Fruit fly (Drosophila melanogaster): ENCODE results near the gene RagA-B.

Gene RagA-B

dm6 chr3R:8968837-8969236, 15.3 kb downstream of the RagA-B start:
- TF ChIP-seq usp (GFP tag; optimal IDR thresholded peaks at IDR 0.05) (no peak), pan (optimal IDR thresholded peaks at IDR 0.05) (no peak), CG8478 (optimal IDR thresholded peaks at IDR 0.05) (no peak), EcR (GFP tag; optimal IDR thresholded peaks at IDR 0.05) (no peak), Dll (optimal IDR thresholded peaks at IDR 0.05) (no peak), psq (optimal IDR thresholded peaks at IDR 0.05) (no peak)

DNA sequence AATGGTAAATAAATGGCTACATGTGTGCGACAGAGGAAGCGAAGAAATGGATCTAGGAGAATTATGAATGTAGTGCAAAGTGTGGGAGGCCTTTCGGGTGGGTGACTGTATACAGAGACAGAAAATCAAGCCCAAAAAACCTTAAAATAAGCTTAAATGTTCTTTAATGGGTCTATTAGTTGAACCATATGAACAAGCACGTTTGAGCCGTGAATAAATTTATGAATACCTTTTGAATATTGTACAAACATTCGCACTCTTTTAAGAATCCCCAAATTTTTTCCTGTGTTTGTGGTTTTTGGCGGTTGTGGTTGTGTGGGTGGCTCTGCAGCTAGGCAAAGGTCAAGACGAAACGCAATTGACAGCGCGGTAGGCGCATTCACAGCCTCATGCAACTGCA, 17.5 kb downstream of the RagA-B start:
- TF ChIP-seq CG8478 (optimal IDR thresholded peaks at IDR 0.05) = no peak
- TF ChIP-seq psq (optimal IDR thresholded peaks at IDR 0.05) = no peak
- TF ChIP-seq pan (optimal IDR thresholded peaks at IDR 0.05) = no peak
- no peak for TF ChIP-seq Dll (optimal IDR thresholded peaks at IDR 0.05)
- no peak for TF ChIP-seq EcR (GFP tag; optimal IDR thresholded peaks at IDR 0.05)
- TF ChIP-seq usp (GFP tag; optimal IDR thresholded peaks at IDR 0.05) = no peak

DNA sequence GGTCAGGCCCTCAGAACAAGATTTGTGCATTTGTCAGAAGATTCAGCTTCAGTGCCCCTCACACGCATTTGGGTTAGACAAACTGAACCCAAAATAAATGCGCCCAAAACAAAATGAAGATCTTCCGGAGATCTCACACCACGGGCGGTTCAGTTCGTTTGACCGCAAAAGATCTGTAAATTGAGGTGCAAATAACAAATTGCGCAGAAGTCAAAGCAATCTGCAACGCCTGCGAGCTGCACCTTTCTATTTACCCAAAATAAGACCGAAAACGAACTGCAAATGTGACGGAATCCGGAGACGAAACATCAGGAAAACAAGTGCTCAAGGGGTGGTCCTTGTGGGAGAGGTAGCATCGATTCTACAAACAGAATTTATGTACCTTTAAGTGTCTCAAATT, 18.6 kb downstream of the RagA-B start:
- TF ChIP-seq CG8478 (optimal IDR thresholded peaks at IDR 0.05) = no peak
- TF ChIP-seq usp (GFP tag; optimal IDR thresholded peaks at IDR 0.05) = no peak
- no peak for TF ChIP-seq pan (optimal IDR thresholded peaks at IDR 0.05)
- TF ChIP-seq Dll (optimal IDR thresholded peaks at IDR 0.05) = no peak
- no peak for TF ChIP-seq EcR (GFP tag; optimal IDR thresholded peaks at IDR 0.05)
- TF ChIP-seq psq (optimal IDR thresholded peaks at IDR 0.05) = no peak

DNA sequence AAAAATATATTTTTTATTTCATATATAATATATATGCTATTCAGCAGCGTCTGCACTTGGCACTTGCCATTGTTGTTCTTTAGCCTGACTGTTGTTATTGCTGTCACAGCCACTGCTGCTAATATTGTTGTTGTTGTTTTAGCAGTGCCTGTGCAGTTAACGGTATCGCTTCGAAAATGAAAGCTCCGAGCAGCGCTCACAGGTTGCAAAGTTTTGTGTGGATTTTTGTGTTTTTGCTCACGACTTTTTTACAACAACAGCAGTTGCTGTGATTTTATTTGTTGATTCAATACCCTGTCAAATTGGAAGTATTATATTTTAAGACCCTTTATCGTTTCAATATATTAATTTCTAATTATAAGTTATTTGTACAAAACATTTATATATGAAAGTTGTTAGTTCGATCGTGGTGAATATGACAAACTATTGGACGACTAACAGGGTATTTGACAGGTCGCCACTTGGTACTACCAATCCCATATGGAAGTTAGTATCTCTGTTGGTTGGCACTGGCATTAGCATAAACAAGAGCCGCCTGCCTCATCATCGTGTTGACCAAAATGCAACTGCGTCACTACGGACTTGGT, 20.3 kb downstream of the RagA-B start:
- TF ChIP-seq Dll (optimal IDR thresholded peaks at IDR 0.05) = no peak
- TF ChIP-seq usp (GFP tag; optimal IDR thresholded peaks at IDR 0.05) = no peak
- no peak for TF ChIP-seq EcR (GFP tag; optimal IDR thresholded peaks at IDR 0.05)
- TF ChIP-seq psq (optimal IDR thresholded peaks at IDR 0.05) = no peak
- TF ChIP-seq pan (optimal IDR thresholded peaks at IDR 0.05) = no peak
- TF ChIP-seq CG8478 (optimal IDR thresholded peaks at IDR 0.05) = no peak

- TF ChIP-seq usp (GFP tag; optimal IDR thresholded peaks at IDR 0.05) (no peak), pan (optimal IDR thresholded peaks at IDR 0.05) (no peak), CG8478 (optimal IDR thresholded peaks at IDR 0.05) (no peak), EcR (GFP tag; optimal IDR thresholded peaks at IDR 0.05) (no peak), Dll (optimal IDR thresholded peaks at IDR 0.05) (no peak), psq (optimal IDR thresholded peaks at IDR 0.05) (no peak)
Observed at dm6 chr3R:8962860-8963755, 21.0 kb downstream of the RagA-B start, which contains the start of gene ich. ich (minus strand) TSS chr3R:8963037.

DNA sequence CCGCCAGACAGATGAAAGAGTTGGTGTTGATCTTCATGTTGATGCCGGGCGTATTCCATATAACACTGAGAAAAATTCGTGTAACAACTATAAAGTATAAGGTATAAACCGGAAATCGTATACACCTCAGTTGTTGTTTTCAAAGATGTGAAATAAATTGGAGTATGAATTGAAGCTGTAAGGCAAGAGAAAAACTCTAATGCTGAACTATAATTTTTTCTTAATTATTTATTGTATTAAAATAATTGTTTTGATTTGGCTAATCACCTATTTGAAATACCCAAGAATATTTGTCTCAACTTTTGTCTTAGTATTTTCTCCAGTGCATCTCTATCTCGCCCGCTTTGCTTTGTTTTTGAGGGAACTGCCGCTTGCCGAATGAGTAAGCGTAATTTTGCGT, 23.8 kb downstream of the RagA-B start:
- no peak for TF ChIP-seq EcR (GFP tag; optimal IDR thresholded peaks at IDR 0.05)
- TF ChIP-seq Dll (optimal IDR thresholded peaks at IDR 0.05) = no peak
- TF ChIP-seq psq (optimal IDR thresholded peaks at IDR 0.05) = no peak
- TF ChIP-seq usp (GFP tag; optimal IDR thresholded peaks at IDR 0.05) = no peak
- no peak for TF ChIP-seq pan (optimal IDR thresholded peaks at IDR 0.05)
- TF ChIP-seq CG8478 (optimal IDR thresholded peaks at IDR 0.05) = no peak

DNA sequence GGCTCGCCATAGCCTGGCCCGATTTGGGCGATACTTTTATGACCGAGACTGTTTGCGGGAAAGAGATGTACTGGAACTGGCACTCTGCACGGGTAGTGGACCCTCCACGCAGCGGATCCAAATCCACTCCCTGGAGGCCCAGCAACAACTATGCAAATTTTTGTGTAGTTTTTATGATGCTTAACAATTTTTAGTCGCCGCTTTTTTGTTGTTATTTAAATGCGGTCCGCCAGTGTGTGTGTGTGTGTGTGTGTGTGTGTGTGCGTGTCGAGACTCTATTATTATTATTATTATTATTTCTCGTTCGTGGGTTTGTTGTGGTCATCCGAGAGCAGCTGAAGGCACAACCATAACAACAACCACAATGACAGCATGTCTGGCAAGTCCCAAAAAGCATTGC, 25.0 kb downstream of the RagA-B start:
- no peak for TF ChIP-seq CG8478 (optimal IDR thresholded peaks at IDR 0.05)
- no peak for TF ChIP-seq EcR (GFP tag; optimal IDR thresholded peaks at IDR 0.05)
- TF ChIP-seq usp (GFP tag; optimal IDR thresholded peaks at IDR 0.05) = no peak
- TF ChIP-seq Dll (optimal IDR thresholded peaks at IDR 0.05) = no peak
- TF ChIP-seq psq (optimal IDR thresholded peaks at IDR 0.05) = no peak
- no peak for TF ChIP-seq pan (optimal IDR thresholded peaks at IDR 0.05)

DNA sequence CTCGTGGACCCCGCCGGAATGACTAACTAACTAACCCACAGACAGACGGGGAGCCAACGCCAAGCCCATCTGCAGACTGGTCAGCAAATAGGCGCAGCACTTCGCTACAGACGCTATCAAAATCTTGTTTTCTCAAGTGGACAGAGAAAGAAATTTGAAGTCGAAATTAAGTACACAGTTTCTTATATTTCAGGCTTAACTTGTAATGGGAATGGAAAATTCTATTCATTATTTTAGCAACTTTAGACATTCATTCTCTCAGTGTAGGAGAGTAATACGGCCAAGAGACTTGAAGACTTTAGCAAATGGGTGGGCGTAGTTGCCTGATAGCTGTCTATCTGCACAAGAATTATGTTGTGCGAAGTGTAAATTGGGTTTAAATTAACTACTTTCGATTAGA, 25.8 kb downstream of the RagA-B start:
- TF ChIP-seq pan (optimal IDR thresholded peaks at IDR 0.05) (no peak), CG8478 (optimal IDR thresholded peaks at IDR 0.05) (no peak), Dll (optimal IDR thresholded peaks at IDR 0.05) (no peak), EcR (GFP tag; optimal IDR thresholded peaks at IDR 0.05) (no peak), psq (optimal IDR thresholded peaks at IDR 0.05) (no peak), usp (GFP tag; optimal IDR thresholded peaks at IDR 0.05) (no peak)

dm6 chr3R:8957739-8958138, 26.4 kb downstream of the RagA-B start:
- TF ChIP-seq usp (GFP tag; optimal IDR thresholded peaks at IDR 0.05) (no peak), psq (optimal IDR thresholded peaks at IDR 0.05) (no peak), CG8478 (optimal IDR thresholded peaks at IDR 0.05) (no peak), Dll (optimal IDR thresholded peaks at IDR 0.05) (no peak), pan (optimal IDR thresholded peaks at IDR 0.05) (no peak), EcR (GFP tag; optimal IDR thresholded peaks at IDR 0.05) (no peak)

DNA sequence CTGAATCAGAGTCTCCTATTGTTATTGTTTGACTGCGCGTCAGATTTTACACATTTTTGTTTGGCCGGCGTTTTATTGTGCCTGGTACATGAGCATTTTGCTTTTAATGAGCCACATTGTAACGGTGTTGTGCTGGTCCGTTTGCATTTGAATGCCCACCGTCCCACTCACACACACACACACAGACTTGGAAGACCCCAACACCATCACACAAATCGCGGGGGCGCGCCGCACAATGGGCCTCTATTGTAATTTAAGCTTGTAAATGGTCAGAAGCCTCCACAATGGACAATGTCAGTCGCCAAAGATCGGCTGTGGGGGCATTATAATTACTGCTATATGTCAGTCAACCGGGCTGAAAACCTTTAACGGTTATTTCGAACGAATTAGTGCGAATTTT, 27.8 kb downstream of the RagA-B start:
- TF ChIP-seq EcR (GFP tag; optimal IDR thresholded peaks at IDR 0.05) = no peak
- TF ChIP-seq pan (optimal IDR thresholded peaks at IDR 0.05) = no peak
- TF ChIP-seq CG8478 (optimal IDR thresholded peaks at IDR 0.05) = no peak
- no peak for TF ChIP-seq usp (GFP tag; optimal IDR thresholded peaks at IDR 0.05)
- TF ChIP-seq psq (optimal IDR thresholded peaks at IDR 0.05) = no peak
- no peak for TF ChIP-seq Dll (optimal IDR thresholded peaks at IDR 0.05)

dm6 chr3R:8955359-8955820, 28.7 kb downstream of the RagA-B start:
- no peak for TF ChIP-seq EcR (GFP tag; optimal IDR thresholded peaks at IDR 0.05)
- peak; percentile 1 for TF ChIP-seq Dll (optimal IDR thresholded peaks at IDR 0.05)
